Fruit fly (Drosophila melanogaster): ENCODE data around the gene CtsB.

CtsB gene

dm6 chrX:13786037-13786667 is 4.2 kb upstream of the CtsB start:
- TF ChIP-seq Dll (optimal IDR thresholded peaks at IDR 0.05) (no peak), CG8478 (optimal IDR thresholded peaks at IDR 0.05) (no peak), EcR (GFP tag; optimal IDR thresholded peaks at IDR 0.05) (no peak), usp (GFP tag; optimal IDR thresholded peaks at IDR 0.05) (no peak), psq (optimal IDR thresholded peaks at IDR 0.05) (no peak), pan (optimal IDR thresholded peaks at IDR 0.05) (no peak)

- TF ChIP-seq psq (optimal IDR thresholded peaks at IDR 0.05) (no peak), CG8478 (optimal IDR thresholded peaks at IDR 0.05) (no peak), pan (optimal IDR thresholded peaks at IDR 0.05) (no peak), usp (GFP tag; optimal IDR thresholded peaks at IDR 0.05) (no peak), EcR (GFP tag; optimal IDR thresholded peaks at IDR 0.05) (no peak), Dll (optimal IDR thresholded peaks at IDR 0.05) (no peak)
Observed at dm6 chrX:13783958-13784907, 2.3 kb upstream of the CtsB start.

- TF ChIP-seq EcR (GFP tag; optimal IDR thresholded peaks at IDR 0.05) (no peak), CG8478 (optimal IDR thresholded peaks at IDR 0.05) (no peak)
Observed at dm6 chrX:13783534-13783949, 1.6 kb upstream of the CtsB start, which contains the start of gene inaE. inaE (plus strand) TSS chrX:13783714.

- TF ChIP-seq pan (optimal IDR thresholded peaks at IDR 0.05) = no peak
- TF ChIP-seq CG8478 (optimal IDR thresholded peaks at IDR 0.05) = no peak
- no peak for TF ChIP-seq Dll (optimal IDR thresholded peaks at IDR 0.05)
- no peak for TF ChIP-seq usp (GFP tag; optimal IDR thresholded peaks at IDR 0.05)
- TF ChIP-seq EcR (GFP tag; optimal IDR thresholded peaks at IDR 0.05) = no peak
- TF ChIP-seq psq (optimal IDR thresholded peaks at IDR 0.05) = no peak
Observed at dm6 chrX:13779696-13780095, 2.3 kb downstream of the CtsB start.

dm6 chrX:13778568-13778967 is 3.4 kb downstream of the CtsB start:
- no peak for TF ChIP-seq pan (optimal IDR thresholded peaks at IDR 0.05)
- no peak for TF ChIP-seq EcR (GFP tag; optimal IDR thresholded peaks at IDR 0.05)
- TF ChIP-seq psq (optimal IDR thresholded peaks at IDR 0.05) = no peak
- no peak for TF ChIP-seq Dll (optimal IDR thresholded peaks at IDR 0.05)
- TF ChIP-seq usp (GFP tag; optimal IDR thresholded peaks at IDR 0.05) = no peak
- no peak for TF ChIP-seq CG8478 (optimal IDR thresholded peaks at IDR 0.05)

- TF ChIP-seq CG8478 (optimal IDR thresholded peaks at IDR 0.05) (no peak), Dll (optimal IDR thresholded peaks at IDR 0.05) (no peak)
Observed at dm6 chrX:13770768-13771167, 11.2 kb downstream of the CtsB start.

dm6 chrX:13766495-13766894 is 15.5 kb downstream of the CtsB start:
- no peak for TF ChIP-seq usp (GFP tag; optimal IDR thresholded peaks at IDR 0.05)

dm6 chrX:13765217-13765616 is 16.8 kb downstream of the CtsB start:
- TF ChIP-seq EcR (GFP tag; optimal IDR thresholded peaks at IDR 0.05) = no peak
- TF ChIP-seq psq (optimal IDR thresholded peaks at IDR 0.05) = no peak
- no peak for TF ChIP-seq Dll (optimal IDR thresholded peaks at IDR 0.05)
- TF ChIP-seq pan (optimal IDR thresholded peaks at IDR 0.05) = no peak
- no peak for TF ChIP-seq usp (GFP tag; optimal IDR thresholded peaks at IDR 0.05)
- no peak for TF ChIP-seq CG8478 (optimal IDR thresholded peaks at IDR 0.05)

dm6 chrX:13764397-13765119 is 17.4 kb downstream of the CtsB start:
- TF ChIP-seq CG8478 (optimal IDR thresholded peaks at IDR 0.05) (no peak), usp (GFP tag; optimal IDR thresholded peaks at IDR 0.05) (no peak), psq (optimal IDR thresholded peaks at IDR 0.05) (no peak), EcR (GFP tag; optimal IDR thresholded peaks at IDR 0.05) (no peak), Dll (optimal IDR thresholded peaks at IDR 0.05) (no peak), pan (optimal IDR thresholded peaks at IDR 0.05) (no peak)

dm6 chrX:13762372-13762883 is 19.5 kb downstream of the CtsB start, which contains the start of gene rdgB:
rdgB (plus strand) TSS chrX:13762752.
- TF ChIP-seq usp (GFP tag; optimal IDR thresholded peaks at IDR 0.05) (no peak), Dll (optimal IDR thresholded peaks at IDR 0.05) (no peak), pan (optimal IDR thresholded peaks at IDR 0.05) (no peak), EcR (GFP tag; optimal IDR thresholded peaks at IDR 0.05) (no peak), CG8478 (optimal IDR thresholded peaks at IDR 0.05) (no peak), psq (optimal IDR thresholded peaks at IDR 0.05) (no peak)

dm6 chrX:13761762-13762371 is 20.1 kb downstream of the CtsB start:
- TF ChIP-seq psq (optimal IDR thresholded peaks at IDR 0.05) (no peak), Dll (optimal IDR thresholded peaks at IDR 0.05) (peak; percentile 3)
